Worm (Caenorhabditis elegans): ENCODE data around the gene gst-27.

The gst-27 gene

DNA sequence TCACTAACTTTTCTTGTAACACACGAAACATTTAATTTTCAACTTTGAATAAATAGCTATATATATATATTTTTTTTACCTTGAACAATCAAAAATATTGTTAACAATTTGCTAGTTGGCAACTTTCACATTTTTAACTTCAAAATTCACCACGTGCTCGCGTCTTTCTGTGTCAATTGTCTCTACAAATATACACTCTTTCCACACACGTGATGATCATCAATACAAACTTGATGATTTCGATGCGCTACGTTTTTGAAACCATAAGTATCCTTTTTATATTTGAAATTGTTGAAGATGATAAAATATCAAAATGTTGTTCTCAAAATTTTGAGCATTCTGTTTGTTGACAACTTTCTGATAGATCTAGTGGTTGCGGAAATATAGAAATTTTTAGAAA, 29.8 kb upstream of the gst-27 start (continued):
- TF ChIP-seq mab-9 (GFP tag; IDR thresholded peaks at IDR 0.05) (no peak), sup-37 (GFP tag; optimal IDR thresholded peaks at IDR 0.05) (no peak), unc-30 (tag; optimal IDR thresholded peaks at IDR 0.05) (no peak), isw-1 (GFP tag; IDR thresholded peaks at IDR 0.05) (no peak), nhr-77 (tag; optimal IDR thresholded peaks at IDR 0.05) (no peak), fkh-4 (tag; optimal IDR thresholded peaks at IDR 0.05; ENCODE audit: borderline replicate concordance) (no peak), ceh-8 (GFP tag; optimal IDR thresholded peaks at IDR 0.05) (no peak), grh-1 (GFP tag; IDR thresholded peaks at IDR 0.05) (no peak), ets-5 (GFP tag; IDR thresholded peaks at IDR 0.05) (no peak), nhr-12 (tag; optimal IDR thresholded peaks at IDR 0.05) (no peak), pag-3 (tag; optimal IDR thresholded peaks at IDR 0.05; ENCODE audit: borderline replicate concordance, insufficient read depth) (no peak), zip-4 (GFP tag; optimal IDR thresholded peaks at IDR 0.05) (no peak), mep-1 (tag; optimal IDR thresholded peaks at IDR 0.05) (no peak), lin-13 (GFP tag; optimal IDR thresholded peaks at IDR 0.05) (no peak), elt-2 (tag; optimal IDR thresholded peaks at IDR 0.05) (no peak), ceh-90 (tag; optimal IDR thresholded peaks at IDR 0.05) (no peak), ces-1 (GFP tag; optimal IDR thresholded peaks at IDR 0.05) (no peak), nhr-237 (tag; optimal IDR thresholded peaks at IDR 0.05) (no peak), vab-15 (tag; optimal IDR thresholded peaks at IDR 0.05) (no peak), ama-1 (optimal IDR thresholded peaks at IDR 0.05) (no peak), dpl-1 (GFP tag; optimal IDR thresholded peaks at IDR 0.05) (peak in 1 of 3 experiments; percentile 25), F16B12.6 (tag; optimal IDR thresholded peaks at IDR 0.05) (no peak), unc-62 (GFP tag; optimal IDR thresholded peaks at IDR 0.05) (no peak), snu-23 (GFP tag; optimal IDR thresholded peaks at IDR 0.05) (peak; percentile 36), lir-3 (tag; optimal IDR thresholded peaks at IDR 0.05; ENCODE audit: poor library complexity) (peak; percentile 7), unc-98 (GFP tag; IDR thresholded peaks at IDR 0.05) (no peak), nhr-71 (tag; optimal IDR thresholded peaks at IDR 0.05) (peak; percentile 57), unc-86 (tag; optimal IDR thresholded peaks at IDR 0.05) (no peak), pqm-1 (tag; optimal IDR thresholded peaks at IDR 0.05) (no peak), pax-3 (tag; optimal IDR thresholded peaks at IDR 0.05) (no peak), aly-2 (tag; optimal IDR thresholded peaks at IDR 0.05) (no peak), nhr-20 (tag; optimal IDR thresholded peaks at IDR 0.05) (peak; percentile 48), lin-39 (tag; optimal IDR thresholded peaks at IDR 0.05) (no peak)

- TF ChIP-seq efl-3 (GFP tag; optimal IDR thresholded peaks at IDR 0.05) (no peak), lin-14 (GFP tag; optimal IDR thresholded peaks at IDR 0.05) (peak; percentile 96), hlh-17 (GFP tag; optimal IDR thresholded peaks at IDR 0.05; ENCODE audit: borderline replicate concordance) (no peak), nhr-19 (GFP tag; conservative IDR thresholded peaks at IDR 0.05) (peak; percentile 57), snpc-4 (tag; optimal IDR thresholded peaks at IDR 0.05) (peak; percentile 9), sox-4 (tag; optimal IDR thresholded peaks at IDR 0.05) (no peak), nhr-84 (tag; optimal IDR thresholded peaks at IDR 0.05) (no peak), mep-1 (tag; optimal IDR thresholded peaks at IDR 0.05) (peak; percentile 27), efl-1 (optimal IDR thresholded peaks at IDR 0.05) (peak; percentile 1 to 33), efl-1 (GFP tag; optimal IDR thresholded peaks at IDR 0.05 in 1 of 2) (peak in 1 of 2 experiments; percentile 91), lin-39 (tag; optimal IDR thresholded peaks at IDR 0.05) (peak; percentile 22), nhr-20 (tag; optimal IDR thresholded peaks at IDR 0.05) (peak; percentile 55), lin-35 (GFP tag; optimal IDR thresholded peaks at IDR 0.05) (peak; percentile 19 to 42), nhr-12 (tag; optimal IDR thresholded peaks at IDR 0.05) (no peak), ceh-82 (tag; optimal IDR thresholded peaks at IDR 0.05) (peak in 1 of 3 experiments; percentile 21), swsn-7 (tag; optimal IDR thresholded peaks at IDR 0.05) (peak; percentile 39), ces-1 (GFP tag; optimal IDR thresholded peaks at IDR 0.05) (no peak), elt-3 (tag; optimal IDR thresholded peaks at IDR 0.05) (no peak), zag-1 (tag; optimal IDR thresholded peaks at IDR 0.05) (no peak), isw-1 (GFP tag; IDR thresholded peaks at IDR 0.05) (no peak), mdl-1 (tag; optimal IDR thresholded peaks at IDR 0.05) (peak in 1 of 2 experiments; percentile 73), nhr-76 (tag; optimal IDR thresholded peaks at IDR 0.05) (no peak), nhr-28 (tag; optimal IDR thresholded peaks at IDR 0.05) (no peak), nhr-237 (tag; optimal IDR thresholded peaks at IDR 0.05) (no peak), xbp-1 (tag; optimal IDR thresholded peaks at IDR 0.05) (no peak), pag-3 (tag; optimal IDR thresholded peaks at IDR 0.05; ENCODE audit: borderline replicate concordance, insufficient read depth) (no peak), nhr-77 (tag; optimal IDR thresholded peaks at IDR 0.05) (peak; percentile 53), dsc-1 (tag; optimal IDR thresholded peaks at IDR 0.05) (peak; percentile 77)
These were observed 28.4 kb upstream of the gst-27 start for ce11 chrII:15193961-15194360.
